Fruit fly (Drosophila melanogaster): ENCODE results near the gene CG43057.

Gene CG43057

dm6 chr2L:8277561-8278201 lies 33.9 kb upstream of the CG43057 start (continued):
- TF ChIP-seq hkb (optimal IDR thresholded peaks at IDR 0.05) = peak; percentile 63
- TF ChIP-seq hkb (GFP tag; IDR thresholded peaks at IDR 0.05) = peak; percentile 99
- TF ChIP-seq Elba2 (GFP tag; optimal IDR thresholded peaks at IDR 0.05) = peak; percentile 90
- TF ChIP-seq CG1024 (GFP tag; IDR thresholded peaks at IDR 0.05) = peak; percentile 97
- TF ChIP-seq abd-A (tag; optimal IDR thresholded peaks at IDR 0.05) = peak; percentile 69
- TF ChIP-seq Trl (optimal IDR thresholded peaks at IDR 0.05) = peak; percentile 88
- TF ChIP-seq Trl (GFP tag; optimal IDR thresholded peaks at IDR 0.05) = peak; percentile 58
- TF ChIP-seq MESR4 (GFP tag; optimal IDR thresholded peaks at IDR 0.05) = peak; percentile 57
- TF ChIP-seq Hmr (GFP tag; optimal IDR thresholded peaks at IDR 0.05) = peak; percentile 96
- TF ChIP-seq Ptx1 (GFP tag; IDR thresholded peaks at IDR 0.05) = peak; percentile 99
- peak; percentile 98 for TF ChIP-seq H2.0 (GFP tag; IDR thresholded peaks at IDR 0.05)
- peak; percentile 98 for TF ChIP-seq danr (GFP tag; IDR thresholded peaks at IDR 0.05)
- peak; percentile 95 for TF ChIP-seq CG6175 (GFP tag; IDR thresholded peaks at IDR 0.05)
- TF ChIP-seq dati (GFP tag; IDR thresholded peaks at IDR 0.05) = peak; percentile 97
- peak; percentile 87 for TF ChIP-seq CG17802 (tag; optimal IDR thresholded peaks at IDR 0.05)
- TF ChIP-seq CG2875 (GFP tag; optimal IDR thresholded peaks at IDR 0.05) = peak; percentile 99
- peak; percentile 98 for TF ChIP-seq sisA (GFP tag; IDR thresholded peaks at IDR 0.05)
- TF ChIP-seq D19B (GFP tag; optimal IDR thresholded peaks at IDR 0.05) = peak; percentile 77
- TF ChIP-seq Dip3 (GFP tag; optimal IDR thresholded peaks at IDR 0.05) = peak; percentile 71
- TF ChIP-seq gsb (GFP tag; IDR thresholded peaks at IDR 0.05) = peak; percentile 97
- no peak for TF ChIP-seq hth (optimal IDR thresholded peaks at IDR 0.05)
- peak; percentile 98 for TF ChIP-seq ranshi (GFP tag; IDR thresholded peaks at IDR 0.05)
- peak; percentile 99 for TF ChIP-seq E2f1 (GFP tag; IDR thresholded peaks at IDR 0.05)
- peak; percentile 95 for TF ChIP-seq jigr1 (GFP tag; IDR thresholded peaks at IDR 0.05)
- peak; percentile 99 for TF ChIP-seq CG10959 (GFP tag; IDR thresholded peaks at IDR 0.05)
- TF ChIP-seq GATAe (GFP tag; conservative IDR thresholded peaks at IDR 0.05) = peak; percentile 78
- TF ChIP-seq Bdp1 (GFP tag; optimal IDR thresholded peaks at IDR 0.05) = peak; percentile 87
- peak; percentile 81 for TF ChIP-seq CG1792 (GFP tag; optimal IDR thresholded peaks at IDR 0.05)
- no peak for TF ChIP-seq CG13287 (GFP tag; IDR thresholded peaks at IDR 0.05; ENCODE audit: partially characterized antibody)
- TF ChIP-seq CG33213 (GFP tag; optimal IDR thresholded peaks at IDR 0.05) = peak; percentile 89
- peak; percentile 94 for TF ChIP-seq NC2β (GFP tag; optimal IDR thresholded peaks at IDR 0.05)
- no peak for TF ChIP-seq p53 (GFP tag; optimal IDR thresholded peaks at IDR 0.05)
- peak; percentile 73 for TF ChIP-seq CG31365 (tag; optimal IDR thresholded peaks at IDR 0.05)
- peak; percentile 92 for TF ChIP-seq fd102C (GFP tag; optimal IDR thresholded peaks at IDR 0.05)
- peak; percentile 97 for TF ChIP-seq CG18476 (GFP tag; optimal IDR thresholded peaks at IDR 0.05)
- TF ChIP-seq MTF-1 (GFP tag; optimal IDR thresholded peaks at IDR 0.05; ENCODE audit: borderline replicate concordance) = peak; percentile 95
- peak; percentile 67 for TF ChIP-seq CG30020 (tag; optimal IDR thresholded peaks at IDR 0.05)
- peak; percentile 99 for TF ChIP-seq az2 (GFP tag; optimal IDR thresholded peaks at IDR 0.05)
- peak; percentile 99 for TF ChIP-seq sob (GFP tag; IDR thresholded peaks at IDR 0.05)
- TF ChIP-seq Fer3 (tag; optimal IDR thresholded peaks at IDR 0.05) = peak; percentile 96
- TF ChIP-seq ttk (GFP tag; IDR thresholded peaks at IDR 0.05) = peak; percentile 99
- peak; percentile 99 for TF ChIP-seq row (GFP tag; IDR thresholded peaks at IDR 0.05)
- TF ChIP-seq Bgb (GFP tag; IDR thresholded peaks at IDR 0.05; ENCODE audit: partially characterized antibody) = no peak
- TF ChIP-seq CG10366 (GFP tag; IDR thresholded peaks at IDR 0.05) = peak; percentile 98
- TF ChIP-seq Nf-YA (GFP tag; IDR thresholded peaks at IDR 0.05) = peak; percentile 96
- TF ChIP-seq sug (tag; optimal IDR thresholded peaks at IDR 0.05) = peak; percentile 81
- peak; percentile 98 for TF ChIP-seq Six4 (GFP tag; optimal IDR thresholded peaks at IDR 0.05)
- TF ChIP-seq CG15011 (GFP tag; optimal IDR thresholded peaks at IDR 0.05) = peak; percentile 94
- peak; percentile 97 for TF ChIP-seq CG13123 (GFP tag; optimal IDR thresholded peaks at IDR 0.05)
- TF ChIP-seq jing (GFP tag; optimal IDR thresholded peaks at IDR 0.05) = peak; percentile 77
- TF ChIP-seq CG15514 (GFP tag; optimal IDR thresholded peaks at IDR 0.05) = peak; percentile 90
- peak; percentile 99 for TF ChIP-seq CG32772 (GFP tag; IDR thresholded peaks at IDR 0.05)

All from whole organism, embryonic.